Worm (Caenorhabditis elegans) whole organism, early embryonic: ENCODE results near the gene K07F5.16.

Source experiments
- B0310.2 ChIP-seq: sonication (generic microtip); optimal IDR thresholded peaks from 2 replicates; lab custom pipeline; 2016; ENCODE audit warnings: mild to moderate bottlenecking, missing genetic modification characterization, missing compliant biosample characterization
- F13C5.2 ChIP-seq: sonication (generic microtip); optimal IDR thresholded peaks from 2 replicates; lab custom pipeline; 2017; ENCODE audit warnings: mild to moderate bottlenecking, missing genetic modification characterization, inconsistent platforms, missing compliant biosample characterization
- ama-1 ChIP-seq: fragments of 150-350 bp; optimal IDR thresholded peaks from 2 replicates; lab custom pipeline; 2014
- ceh-36 ChIP-seq: sonication (generic microtip); optimal IDR thresholded peaks from 2 replicates; lab custom pipeline; 2016; ENCODE audit warnings: missing genetic modification characterization, inconsistent platforms, missing compliant biosample characterization
- ets-7 ChIP-seq: sonication (generic microtip); optimal IDR thresholded peaks from 2 replicates; lab custom pipeline; 2016; ENCODE audit warnings: missing genotype, missing genetic modification characterization, missing compliant biosample characterization
- hmg-4 ChIP-seq: fragments of 200-800 bp; sonication (Bioruptor generic); optimal IDR thresholded peaks from 2 replicates; lab custom pipeline; 2018; ENCODE audit warnings: mild to moderate bottlenecking, missing genetic modification characterization, missing compliant biosample characterization
- scrt-1 ChIP-seq: fragments of 200-800 bp; sonication (Bioruptor generic); IDR thresholded peaks from 2 replicates; pipeline ENCODE4 v1.3.6; 2022; ENCODE audit warnings: missing genetic modification characterization, missing compliant biosample characterization
- sea-1 ChIP-seq: fragments of 200-800 bp; sonication (Bioruptor generic); conservative IDR thresholded peaks from 2 replicates; pipeline ENCODE4 v1.3.6; 2022; ENCODE audit warnings: missing genetic modification characterization, missing compliant biosample characterization
- tra-4 ChIP-seq: sonication (generic microtip); optimal IDR thresholded peaks from 2 replicates; lab custom pipeline; 2017; ENCODE audit warnings: missing genetic modification characterization, missing compliant biosample characterization

ce11 chrIV:9842071-9842470, 21.8 kb upstream of the K07F5.16 start, which contains the start of gene K07F5.17:
- TF ChIP-seq sea-1 (no peak), ama-1 (no peak), F13C5.2 (tag; lab: Kevin White, UChicago) (no peak), hmg-4 (GFP tag; lab: Kevin White, UChicago) (no peak), ets-7 (tag; lab: Kevin White, UChicago) (no peak), tra-4 (no peak), ceh-36 (tag; lab: Kevin White, UChicago) (no peak), B0310.2 (tag; lab: Kevin White, UChicago) (no peak), scrt-1 (GFP tag; lab: Robert Waterston, UW) (no peak)
